Fruit fly (Drosophila melanogaster) whole organism: ENCODE results near the gene CG4452.

Experiments
- CG8478 ChIP-seq: fragments of >200 bp; optimal IDR thresholded peaks from 2 replicates; lab custom pipeline; 2018; ENCODE audit warnings: inconsistent platforms
- Dll ChIP-seq: fragments of >200 bp; optimal IDR thresholded peaks from 2 replicates; lab custom pipeline; 2017
- EcR ChIP-seq, 2 experiments: fragments of >200 bp; optimal IDR thresholded peaks; 2 replicates each; lab custom pipeline; 2017; ENCODE audit warnings: missing biosample characterization in 2 of 2, missing genetic modification characterization in 2 of 2, missing genetic modification reagents in 2 of 2
- pan ChIP-seq: fragments of >200 bp; optimal IDR thresholded peaks from 2 replicates; lab custom pipeline; 2017
- psq ChIP-seq: fragments of >200 bp; optimal IDR thresholded peaks from 2 replicates; lab custom pipeline; 2017
- usp ChIP-seq: fragments of >200 bp; optimal IDR thresholded peaks from 2 replicates; lab custom pipeline; 2017; ENCODE audit warnings: missing biosample characterization, missing genetic modification characterization, mixed read lengths

Gene CG4452

DNA sequence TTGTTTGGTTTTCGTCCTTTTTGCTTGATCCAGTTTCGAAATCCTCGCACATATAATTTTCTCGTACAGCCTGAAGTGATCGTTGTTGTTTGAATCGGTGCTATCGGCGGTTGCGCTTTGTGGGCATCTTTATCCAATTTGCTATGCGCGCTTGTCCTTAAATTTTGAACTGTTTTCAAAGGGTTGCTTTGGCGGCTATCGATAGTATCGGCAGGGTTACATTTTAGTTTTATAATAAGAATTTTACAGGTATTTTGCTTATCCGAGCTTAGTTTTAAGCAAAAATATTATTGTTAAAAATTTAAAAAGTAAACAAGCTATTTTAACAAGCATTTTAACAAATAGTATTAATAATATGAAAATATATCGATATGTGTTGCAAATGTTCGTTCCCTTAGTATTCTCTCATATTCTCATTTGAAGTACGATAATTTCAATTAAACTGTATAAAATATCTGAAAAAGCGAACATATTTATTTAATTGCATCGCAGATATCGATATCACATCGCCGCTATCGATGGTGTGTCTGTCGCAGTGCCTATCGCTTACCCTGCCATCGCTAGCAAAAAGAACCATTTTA lies at the start of gene CG4452, which contains the start of gene Klp67A:
Gene CG4452 (plus strand): TSS at position 528 of the 581 bp plus-strand sequence.
Gene Klp67A (minus strand): TSS at position 197 of the 581 bp plus-strand sequence.
- TF ChIP-seq EcR (GFP tag; optimal IDR thresholded peaks at IDR 0.05; lab: Kevin White, UChicago) (no peak), pan (lab: Kevin White, UChicago) (no peak), psq (lab: Kevin White, UChicago) (peak; percentile 62), Dll (lab: Kevin White, UChicago) (no peak)

DNA sequence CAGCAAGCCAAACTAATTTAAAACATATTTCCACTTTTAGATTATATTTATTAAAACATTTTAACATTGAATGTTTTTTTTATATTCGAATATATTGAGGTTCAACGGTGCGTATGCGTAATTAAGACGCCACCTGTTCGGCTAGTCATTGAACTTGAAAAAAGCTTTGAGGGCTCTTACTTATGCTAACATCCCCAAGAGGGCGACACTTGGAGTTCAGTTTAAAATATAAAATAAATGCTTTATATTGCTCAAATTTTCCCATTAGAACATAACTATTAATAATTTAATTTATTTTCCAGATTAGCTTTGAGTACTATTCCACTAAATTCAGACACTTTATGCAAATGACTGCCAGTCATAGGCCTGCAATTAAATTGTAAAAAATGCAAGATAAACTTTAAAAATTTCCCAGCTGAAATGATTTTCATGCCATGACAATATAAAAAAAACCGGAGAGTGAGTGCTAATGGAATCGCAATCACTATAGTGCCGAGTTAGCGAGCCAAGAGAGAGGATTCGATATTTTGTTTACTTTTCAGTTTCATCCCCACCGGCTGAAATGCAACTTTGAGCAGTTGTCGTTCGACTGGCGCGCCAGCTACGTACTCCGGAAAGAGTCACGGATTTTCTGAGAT lies 33.3 kb upstream of the CG4452 start, which contains the start of gene PGRP-LA:
Gene PGRP-LA (plus strand): TSS at position 588 of the 638 bp plus-strand sequence.
- TF ChIP-seq Dll (lab: Kevin White, UChicago) (no peak), pan (lab: Kevin White, UChicago) (no peak), CG8478 (lab: Kevin White, UChicago) (no peak), EcR (GFP tag; optimal IDR thresholded peaks at IDR 0.05; lab: Kevin White, UChicago) (no peak), usp (GFP tag; lab: Kevin White, UChicago) (no peak), psq (lab: Kevin White, UChicago) (no peak)

dm6 chr3L:9335711-9336110 lies 31.5 kb upstream of the CG4452 start:
- no peak for TF ChIP-seq psq (lab: Kevin White, UChicago)
- TF ChIP-seq CG8478 (lab: Kevin White, UChicago), result no peak
- peak; percentile 47 for TF ChIP-seq Dll (lab: Kevin White, UChicago)
- TF ChIP-seq EcR (GFP tag; optimal IDR thresholded peaks at IDR 0.05; lab: Kevin White, UChicago), result peak in 1 of 2 experiments; percentile 34
- TF ChIP-seq usp (GFP tag; lab: Kevin White, UChicago), result no peak

dm6 chr3L:9337942-9338468 lies 29.2 kb upstream of the CG4452 start:
- TF ChIP-seq Dll (lab: Kevin White, UChicago) (no peak), pan (lab: Kevin White, UChicago) (no peak), EcR (GFP tag; optimal IDR thresholded peaks at IDR 0.05; lab: Kevin White, UChicago) (no peak), psq (lab: Kevin White, UChicago) (no peak), usp (GFP tag; lab: Kevin White, UChicago) (no peak), CG8478 (lab: Kevin White, UChicago) (no peak)

DNA sequence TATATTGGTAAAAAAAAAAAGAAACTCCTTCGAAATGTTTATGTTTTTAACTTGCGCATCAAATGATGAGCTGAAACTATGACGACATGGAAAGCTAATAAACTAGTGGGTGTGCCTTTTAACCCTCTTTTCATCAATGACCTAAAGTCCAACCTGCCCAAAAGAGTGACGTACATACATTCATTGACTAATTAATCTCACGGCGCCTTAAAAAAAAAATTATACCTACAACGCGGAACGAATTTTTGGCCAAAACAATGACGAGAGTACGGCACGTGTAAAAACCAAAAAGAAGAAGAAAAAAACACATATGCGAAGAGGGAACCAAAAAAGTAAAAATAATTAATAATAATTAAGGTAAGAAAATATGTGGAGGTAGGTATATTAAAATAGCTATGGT lies 28.7 kb upstream of the CG4452 start, which contains the start of gene PGRP-LC:
Gene PGRP-LC (plus strand): TSS at position 301 of the 400 bp plus-strand sequence.
- TF ChIP-seq EcR (GFP tag; optimal IDR thresholded peaks at IDR 0.05; lab: Kevin White, UChicago) (no peak), pan (lab: Kevin White, UChicago) (no peak), Dll (lab: Kevin White, UChicago) (no peak), usp (GFP tag; lab: Kevin White, UChicago) (no peak), psq (lab: Kevin White, UChicago) (no peak), CG8478 (lab: Kevin White, UChicago) (no peak)

- TF ChIP-seq CG8478 (lab: Kevin White, UChicago), result no peak
- no peak for TF ChIP-seq EcR (GFP tag; optimal IDR thresholded peaks at IDR 0.05; lab: Kevin White, UChicago)
- no peak for TF ChIP-seq Dll (lab: Kevin White, UChicago)
- no peak for TF ChIP-seq pan (lab: Kevin White, UChicago)
- no peak for TF ChIP-seq psq (lab: Kevin White, UChicago)
- no peak for TF ChIP-seq usp (GFP tag; lab: Kevin White, UChicago)
Observed at dm6 chr3L:9339021-9339420, 28.2 kb upstream of the CG4452 start.

DNA sequence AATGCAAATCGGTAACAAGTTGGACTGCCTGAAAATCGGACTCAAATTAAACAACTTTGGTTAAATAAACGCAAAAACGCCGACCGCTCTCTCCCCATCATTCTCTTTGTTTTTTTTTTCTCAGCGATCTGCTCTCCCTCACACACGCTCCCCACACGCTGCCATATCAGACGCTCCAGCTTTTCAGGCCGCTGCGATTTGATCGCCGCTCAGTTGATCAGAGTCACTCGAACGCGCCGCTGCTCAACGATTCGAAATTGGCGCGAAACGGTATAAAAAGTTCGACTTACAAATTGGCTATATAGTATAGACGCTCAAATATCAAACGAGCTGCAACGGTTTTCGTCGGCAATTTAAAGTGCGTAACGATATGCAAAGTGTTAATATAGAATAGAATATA lies 26.9 kb upstream of the CG4452 start:
- TF ChIP-seq EcR (GFP tag; optimal IDR thresholded peaks at IDR 0.05; lab: Kevin White, UChicago) (no peak), Dll (lab: Kevin White, UChicago) (no peak), CG8478 (lab: Kevin White, UChicago) (no peak), usp (GFP tag; lab: Kevin White, UChicago) (no peak)

DNA sequence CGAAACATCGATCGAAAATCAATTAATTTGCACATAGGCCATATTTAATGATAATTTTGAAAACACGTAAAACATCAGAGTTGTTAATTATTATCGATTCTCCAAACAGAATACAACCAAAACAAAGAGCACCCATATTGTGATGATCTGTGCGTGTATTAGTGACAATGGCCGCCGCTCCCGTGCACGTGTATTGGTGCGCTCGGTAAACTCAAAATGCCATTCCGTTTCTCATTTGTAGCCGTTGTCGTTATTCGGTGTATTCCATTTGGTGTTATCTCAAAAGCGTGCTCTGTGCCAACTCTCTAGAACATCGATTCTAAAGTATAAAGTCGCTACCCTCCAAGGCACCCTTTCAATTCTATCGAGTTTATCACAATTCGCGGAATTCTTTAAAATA lies 26.3 kb upstream of the CG4452 start:
- TF ChIP-seq EcR (GFP tag; optimal IDR thresholded peaks at IDR 0.05; lab: Kevin White, UChicago) (no peak), CG8478 (lab: Kevin White, UChicago) (no peak), usp (GFP tag; lab: Kevin White, UChicago) (no peak), psq (lab: Kevin White, UChicago) (no peak), pan (lab: Kevin White, UChicago) (no peak), Dll (lab: Kevin White, UChicago) (no peak)

DNA sequence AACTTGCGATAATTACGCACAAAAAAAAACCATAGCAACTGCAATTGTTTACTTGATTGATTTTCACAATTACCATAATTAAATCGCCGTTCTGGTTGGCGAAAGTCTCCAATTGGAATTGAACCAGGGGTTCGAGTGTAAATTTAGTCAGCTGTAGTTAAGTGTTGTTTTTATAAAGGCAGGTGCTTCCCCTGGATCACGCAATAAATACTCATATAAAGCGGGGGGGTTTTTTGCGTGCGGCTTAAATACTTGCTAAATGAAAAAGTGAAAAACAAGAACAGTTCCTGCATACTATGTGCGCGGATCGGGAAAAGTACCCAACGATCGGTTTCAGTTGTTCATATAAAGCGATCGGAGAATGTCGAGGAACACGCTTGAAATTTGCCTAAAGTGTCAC lies 23.2 kb upstream of the CG4452 start:
- TF ChIP-seq CG8478 (lab: Kevin White, UChicago) (no peak), pan (lab: Kevin White, UChicago) (no peak), psq (lab: Kevin White, UChicago) (no peak), EcR (GFP tag; optimal IDR thresholded peaks at IDR 0.05; lab: Kevin White, UChicago) (no peak), Dll (lab: Kevin White, UChicago) (no peak), usp (GFP tag; lab: Kevin White, UChicago) (no peak)

DNA sequence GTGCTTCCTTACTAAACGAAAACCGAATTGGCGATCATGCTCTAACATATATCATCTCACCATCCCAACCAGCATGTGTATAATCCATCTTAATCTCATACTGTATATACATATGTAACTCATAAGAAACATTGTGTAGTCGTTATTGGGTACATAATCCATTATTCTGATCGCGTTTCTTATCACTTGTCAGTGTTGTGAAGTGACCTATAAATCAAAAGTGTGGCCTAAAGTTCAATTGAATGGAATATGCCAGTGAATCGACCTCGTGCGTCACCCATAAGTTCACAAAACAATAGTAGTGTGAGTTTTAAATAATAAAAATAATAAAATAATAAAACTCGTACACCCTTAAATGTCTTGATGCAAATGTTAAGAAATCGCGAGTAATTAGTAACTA lies 22.0 kb upstream of the CG4452 start:
- TF ChIP-seq CG8478 (lab: Kevin White, UChicago) (no peak), pan (lab: Kevin White, UChicago) (no peak), Dll (lab: Kevin White, UChicago) (no peak), usp (GFP tag; lab: Kevin White, UChicago) (no peak), EcR (GFP tag; optimal IDR thresholded peaks at IDR 0.05; lab: Kevin White, UChicago) (no peak)

DNA sequence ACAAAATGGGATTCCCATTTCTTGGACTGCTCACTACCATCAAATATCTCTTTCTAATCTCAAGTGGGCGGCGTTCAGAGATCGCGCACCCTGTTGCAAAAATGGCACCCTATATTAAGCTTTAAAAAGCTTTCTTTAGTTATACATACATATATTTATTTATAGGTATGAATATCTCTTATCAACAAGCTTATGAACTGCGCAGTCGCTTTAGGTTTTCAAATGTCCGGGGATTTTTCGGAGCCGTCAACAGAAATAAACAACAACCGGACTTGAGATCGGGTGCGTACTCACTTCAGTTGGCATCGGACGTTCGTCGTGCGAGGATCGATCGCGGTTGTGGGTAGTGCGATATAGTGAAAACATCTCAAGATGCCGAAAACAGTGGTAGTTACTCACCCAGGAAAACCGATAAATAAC lies 17.9 kb upstream of the CG4452 start, which contains the start of gene PGRP-LF:
Gene PGRP-LF (plus strand): TSS at position 296 of the 420 bp plus-strand sequence.
- TF ChIP-seq psq (lab: Kevin White, UChicago), result no peak
